Worm (Caenorhabditis elegans) whole organism, L4/young adult: Measurements from ENCODE around the gene pbs-6.

Experiments
- W03F9.2 ChIP-seq: fragments of 150-350 bp; optimal IDR thresholded peaks from 2 replicates; lab custom pipeline; 2014; ENCODE audit warnings: missing biosample characterization, missing genetic modification characterization
- dao-5 ChIP-seq: sonication (generic microtip); optimal IDR thresholded peaks from 2 replicates; lab custom pipeline; 2016; ENCODE audit warnings: missing genotype, missing genetic modification characterization, moderate library complexity, missing compliant biosample characterization
- him-1 ChIP-seq: sonication (generic microtip); optimal IDR thresholded peaks from 2 replicates; lab custom pipeline; 2016; ENCODE audit warnings: missing genotype, missing genetic modification reagents, missing genetic modification characterization, missing compliant biosample characterization

Gene pbs-6

DNA sequence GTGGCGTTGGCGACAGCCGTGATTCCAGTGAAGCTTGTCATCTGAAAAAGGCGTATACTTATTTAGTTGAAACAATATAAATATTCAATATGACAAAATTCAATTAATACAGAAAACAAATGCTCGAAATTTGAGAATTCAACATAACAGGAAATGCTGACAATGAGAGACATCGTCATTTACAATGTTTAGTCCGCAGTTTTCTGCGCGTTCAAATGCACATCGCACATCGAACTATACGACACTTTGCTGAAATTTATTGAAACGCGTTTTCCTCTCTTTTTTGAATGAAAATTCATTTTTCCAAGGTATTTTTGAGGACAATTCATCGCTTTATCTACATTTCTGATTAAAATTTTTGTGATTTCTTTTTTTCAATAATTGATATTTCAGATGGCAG, at the start of gene pbs-6, which contains the start of gene cids-1:
TSS of gene pbs-6 (minus strand) at position 41 of the 400 bp plus-strand sequence.
TSS of gene cids-1 (plus strand) at position 394 of the 400 bp plus-strand sequence.
- TF ChIP-seq him-1 (tag; lab: Kevin White, UChicago) = no peak
- TF ChIP-seq dao-5 = no peak
- no peak for TF ChIP-seq W03F9.2 (tag; lab: Kevin White, UChicago)

DNA sequence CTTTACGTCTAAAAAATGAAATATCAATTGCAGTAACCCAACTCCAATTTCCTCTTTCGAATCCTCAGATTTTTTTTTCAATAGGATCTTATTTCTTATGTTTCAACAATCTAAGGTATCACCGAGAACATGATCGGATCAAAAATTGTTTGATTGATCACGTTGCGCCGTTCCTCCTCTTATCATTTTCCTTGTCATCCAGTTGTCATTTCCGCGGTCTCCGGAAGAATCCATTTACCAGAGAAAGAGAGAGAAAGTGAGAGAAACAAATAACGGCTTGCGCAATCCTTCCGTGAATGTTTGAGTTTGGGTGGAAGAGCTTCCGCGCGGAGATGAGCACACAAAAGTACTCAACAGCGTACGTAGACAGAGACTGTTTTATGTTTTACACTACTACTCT, 49.4 kb upstream of the pbs-6 start:
- TF ChIP-seq him-1 (tag; lab: Kevin White, UChicago) (no peak), dao-5 (no peak), W03F9.2 (tag; lab: Kevin White, UChicago) (no peak)

DNA sequence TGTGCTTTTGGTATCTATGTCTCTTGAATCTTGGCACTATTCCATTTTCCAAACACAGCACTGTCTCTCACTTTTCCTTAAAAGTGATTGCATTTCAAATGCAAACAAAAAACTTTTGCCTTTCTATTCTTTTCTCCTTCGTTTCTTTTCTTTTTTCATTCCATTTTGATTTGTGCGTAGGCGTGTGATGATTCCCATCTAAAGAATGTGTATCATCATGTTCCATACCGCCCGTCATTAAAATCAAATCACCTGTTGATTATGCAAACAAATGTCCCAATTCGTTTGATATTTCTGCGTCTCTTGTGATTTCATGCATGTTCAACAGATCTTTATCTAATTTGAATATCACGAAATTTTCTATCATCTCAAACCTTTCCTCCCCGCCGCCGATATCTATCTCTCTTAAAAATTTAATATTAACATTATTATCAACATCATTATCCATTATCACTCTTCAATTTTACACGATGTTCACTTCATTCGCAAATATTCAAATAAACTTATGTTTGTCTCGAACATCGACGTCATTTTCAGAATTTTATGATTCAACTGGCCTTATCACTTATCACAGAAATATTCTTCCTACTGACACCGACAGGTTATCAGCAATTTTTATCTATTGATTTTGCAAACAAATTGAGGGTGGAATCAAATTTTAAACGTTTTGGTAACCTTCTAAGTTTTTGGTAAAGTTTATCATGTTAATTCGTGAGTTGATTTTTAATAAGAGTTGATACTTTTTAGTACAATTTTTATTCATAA, 47.6 kb upstream of the pbs-6 start:
- no peak for TF ChIP-seq him-1 (tag; lab: Kevin White, UChicago)
- TF ChIP-seq W03F9.2 (tag; lab: Kevin White, UChicago) = no peak
- no peak for TF ChIP-seq dao-5

DNA sequence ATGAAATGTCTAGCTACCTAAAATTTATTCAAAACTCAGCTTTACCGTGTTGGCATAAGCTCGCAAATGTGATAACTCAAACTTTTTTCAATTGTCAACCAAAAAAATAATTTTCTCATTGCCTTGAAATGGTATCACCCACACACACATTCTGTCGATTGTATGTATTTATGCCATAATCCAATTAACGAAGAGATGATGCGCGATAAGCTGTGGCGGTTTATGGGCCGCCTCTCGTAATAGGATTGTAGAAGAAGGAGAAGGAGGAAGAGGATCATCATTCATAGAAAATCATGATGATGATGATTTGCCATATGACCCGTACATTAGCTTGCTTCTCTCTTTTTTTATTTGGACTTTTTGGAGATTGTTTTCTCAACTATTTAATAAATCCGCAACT, 45.3 kb upstream of the pbs-6 start:
- TF ChIP-seq him-1 (tag; lab: Kevin White, UChicago) (no peak), dao-5 (no peak), W03F9.2 (tag; lab: Kevin White, UChicago) (no peak)

DNA sequence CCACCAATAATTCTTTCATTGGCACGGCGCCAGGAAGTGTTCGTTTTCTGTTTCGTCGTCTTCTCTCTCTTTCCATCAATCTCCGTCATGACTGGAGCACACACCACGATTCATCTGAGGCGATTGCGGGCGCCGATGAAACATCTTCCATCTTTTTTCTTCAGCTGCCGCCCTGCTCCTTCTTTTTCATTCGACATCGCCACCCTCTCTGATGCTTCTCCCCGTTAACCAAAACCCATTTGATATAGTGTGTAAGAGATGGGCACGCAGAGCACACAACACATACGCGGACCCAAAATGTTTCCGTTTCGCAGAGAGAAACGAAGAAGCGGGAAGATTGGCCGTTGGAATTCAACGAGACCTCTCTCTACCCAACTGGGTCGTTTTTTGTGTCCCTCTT, 43.6 kb upstream of the pbs-6 start:
- no peak for TF ChIP-seq dao-5
- no peak for TF ChIP-seq him-1 (tag; lab: Kevin White, UChicago)
- TF ChIP-seq W03F9.2 (tag; lab: Kevin White, UChicago) = no peak

DNA sequence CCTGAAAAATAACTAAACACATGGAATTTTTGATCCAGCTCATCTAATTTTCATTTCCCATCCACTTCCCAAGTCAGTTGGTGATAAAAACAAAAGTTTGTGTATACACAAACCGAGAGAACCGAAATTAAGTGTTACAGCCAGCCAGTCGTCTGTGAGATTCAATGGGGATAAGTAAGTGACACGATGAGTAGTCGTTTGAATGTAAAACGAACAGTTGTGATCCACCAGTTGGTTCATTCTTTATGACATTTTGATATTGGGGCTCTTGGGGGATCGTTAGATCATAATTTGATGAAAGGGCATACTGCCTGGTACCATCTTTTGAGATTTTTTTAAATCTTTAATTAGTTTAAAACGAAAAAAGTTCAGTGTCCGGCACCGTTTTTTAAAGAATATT, 42.9 kb upstream of the pbs-6 start:
- TF ChIP-seq W03F9.2 (tag; lab: Kevin White, UChicago) (no peak), dao-5 (no peak)

DNA sequence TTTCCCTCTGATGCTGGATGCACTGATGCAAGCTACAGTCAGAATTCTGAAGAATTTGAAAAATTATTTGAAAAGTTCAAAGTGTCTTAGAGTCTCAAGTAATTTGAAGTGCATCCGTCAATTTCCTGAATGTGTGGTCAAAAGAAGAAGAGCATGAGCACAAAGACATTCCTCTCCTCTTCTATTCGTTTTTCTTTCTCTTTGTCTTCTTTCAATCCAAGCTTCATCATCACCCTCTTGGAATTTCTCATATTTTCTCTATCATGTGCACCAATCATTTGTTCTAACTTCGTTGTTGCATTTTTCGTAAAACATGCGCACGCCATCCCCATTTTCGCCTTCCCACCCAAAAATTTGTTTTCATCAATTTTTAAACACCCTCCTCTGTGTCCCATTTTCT, 42.1 kb upstream of the pbs-6 start:
- TF ChIP-seq him-1 (tag; lab: Kevin White, UChicago) (no peak), W03F9.2 (tag; lab: Kevin White, UChicago) (no peak), dao-5 (no peak)

DNA sequence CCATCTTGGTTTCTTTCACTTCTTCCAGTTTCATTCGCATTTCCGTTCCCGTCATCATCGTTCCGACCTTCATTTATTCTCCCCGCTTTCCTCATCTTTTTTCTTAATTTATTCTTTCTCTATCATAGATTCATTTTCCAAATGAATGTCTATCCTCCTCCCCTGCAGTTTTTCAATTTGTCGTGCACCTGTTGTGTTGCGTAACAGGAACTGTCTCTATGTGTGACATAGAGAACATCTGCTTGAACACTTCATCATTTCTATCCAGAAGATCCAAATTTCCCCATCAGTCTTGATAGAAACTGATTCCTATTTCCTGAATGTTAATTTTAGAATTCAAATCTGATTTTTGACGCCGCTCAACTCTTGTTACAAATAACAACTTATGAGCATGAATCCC, 39.6 kb upstream of the pbs-6 start:
- TF ChIP-seq dao-5 (no peak), W03F9.2 (tag; lab: Kevin White, UChicago) (no peak), him-1 (tag; lab: Kevin White, UChicago) (no peak)

DNA sequence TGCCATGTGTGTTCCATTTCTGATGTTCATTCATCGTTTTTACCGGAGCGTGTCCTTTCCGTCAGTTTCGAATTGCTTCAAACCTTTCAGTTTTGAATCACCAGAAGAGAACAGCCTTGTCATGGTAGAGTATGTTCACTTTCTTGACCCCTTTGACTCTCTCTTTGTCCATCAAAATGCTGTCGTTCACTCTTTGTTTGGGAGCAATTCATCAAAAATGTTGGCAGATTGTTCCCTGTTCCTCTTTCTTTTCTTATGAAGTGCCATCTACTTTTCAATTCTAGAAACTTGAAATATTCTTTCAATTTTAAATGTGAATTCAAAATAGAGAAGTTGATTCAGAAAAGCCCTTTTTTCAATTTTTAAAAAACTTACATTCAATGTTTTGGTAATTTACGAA, 37.4 kb upstream of the pbs-6 start:
- TF ChIP-seq him-1 (tag; lab: Kevin White, UChicago) (no peak), W03F9.2 (tag; lab: Kevin White, UChicago) (no peak), dao-5 (no peak)

DNA sequence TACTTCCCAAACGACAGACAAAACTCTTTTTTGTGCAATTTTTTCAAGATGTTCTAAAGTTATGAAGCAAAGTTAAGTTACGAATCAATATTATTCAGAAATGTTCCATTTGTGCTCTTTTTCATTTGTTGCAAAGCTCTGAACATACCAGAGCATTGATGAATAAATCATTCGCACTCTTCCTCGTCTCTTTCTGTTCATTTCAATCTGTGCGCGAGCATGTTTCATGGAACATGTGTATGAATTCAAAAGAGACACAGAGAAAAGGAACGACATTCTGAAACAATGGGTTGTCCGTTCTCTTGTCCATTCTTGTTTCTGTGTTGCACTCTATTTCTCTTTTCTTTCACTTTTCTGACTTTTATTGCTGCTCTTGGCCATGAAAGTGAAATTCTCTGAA, 36.5 kb upstream of the pbs-6 start:
- TF ChIP-seq dao-5 = no peak
- TF ChIP-seq W03F9.2 (tag; lab: Kevin White, UChicago) = no peak
- no peak for TF ChIP-seq him-1 (tag; lab: Kevin White, UChicago)

DNA sequence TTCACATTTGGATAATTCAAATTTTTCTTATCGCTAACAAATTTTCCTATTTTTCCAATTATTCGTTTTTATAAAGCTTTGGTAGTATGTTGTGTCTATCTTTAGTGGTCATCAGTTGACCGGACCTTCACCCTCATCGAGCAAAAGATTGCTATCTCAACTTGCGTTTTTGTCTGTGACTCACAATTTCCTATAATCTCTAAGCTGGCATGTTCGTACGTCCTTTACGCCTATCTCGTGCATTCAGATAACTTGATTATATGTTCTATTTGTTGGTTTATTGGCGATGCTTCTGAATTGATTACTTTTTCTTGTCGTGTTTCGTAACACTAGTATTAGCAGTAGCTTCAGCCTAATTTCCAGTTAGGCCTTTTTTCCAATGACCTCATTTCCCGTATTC, 35.7 kb upstream of the pbs-6 start:
- no peak for TF ChIP-seq dao-5
- TF ChIP-seq him-1 (tag; lab: Kevin White, UChicago) = no peak
- no peak for TF ChIP-seq W03F9.2 (tag; lab: Kevin White, UChicago)

DNA sequence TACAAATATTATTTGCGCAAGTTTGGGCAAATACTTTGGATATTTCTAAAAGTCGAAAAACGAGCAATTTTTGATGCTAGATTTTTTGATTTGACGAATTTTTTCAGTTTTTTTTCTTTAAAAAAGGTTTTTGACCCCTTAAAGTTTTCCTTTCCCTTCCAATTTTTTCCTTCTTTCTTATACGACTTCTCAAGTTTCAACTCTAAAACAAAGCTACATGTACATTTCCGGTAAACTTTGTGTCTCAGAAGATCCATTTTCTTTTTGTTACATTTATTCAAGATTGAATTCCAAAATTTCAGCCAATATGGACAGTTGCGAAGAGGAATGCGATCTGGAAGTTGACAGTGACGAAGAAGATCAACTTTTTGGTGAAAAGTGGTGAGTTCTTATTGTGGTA, 34.9 kb upstream of the pbs-6 start, which contains the start of gene mig-10:
TSS of gene mig-10 (plus strand) at position 301 of the 400 bp plus-strand sequence.
- no peak for TF ChIP-seq him-1 (tag; lab: Kevin White, UChicago)
- no peak for TF ChIP-seq dao-5
- no peak for TF ChIP-seq W03F9.2 (tag; lab: Kevin White, UChicago)

DNA sequence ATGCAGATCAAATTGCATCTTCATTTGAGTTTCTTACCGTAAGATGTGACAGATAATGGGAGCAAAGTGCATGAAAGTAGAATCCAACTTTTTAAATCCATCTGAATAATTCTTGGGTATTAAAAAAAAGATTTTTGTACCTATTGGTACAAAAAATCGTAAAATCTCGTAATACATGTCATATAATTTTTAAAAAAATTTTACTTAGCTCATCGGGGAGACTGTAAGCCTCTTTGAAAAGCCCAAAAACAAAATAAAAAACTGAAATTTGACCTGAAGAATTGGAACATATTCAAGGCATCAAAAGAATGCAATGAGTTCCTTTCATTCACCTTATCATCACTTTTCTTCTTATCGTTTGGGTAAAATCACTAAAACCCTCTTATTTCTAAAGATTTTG, 32.0 kb upstream of the pbs-6 start, which contains the start of gene clec-160:
TSS of gene clec-160 (minus strand) at position 101 of the 400 bp plus-strand sequence.
- TF ChIP-seq him-1 (tag; lab: Kevin White, UChicago) = no peak
- TF ChIP-seq dao-5 = no peak
- no peak for TF ChIP-seq W03F9.2 (tag; lab: Kevin White, UChicago)

DNA sequence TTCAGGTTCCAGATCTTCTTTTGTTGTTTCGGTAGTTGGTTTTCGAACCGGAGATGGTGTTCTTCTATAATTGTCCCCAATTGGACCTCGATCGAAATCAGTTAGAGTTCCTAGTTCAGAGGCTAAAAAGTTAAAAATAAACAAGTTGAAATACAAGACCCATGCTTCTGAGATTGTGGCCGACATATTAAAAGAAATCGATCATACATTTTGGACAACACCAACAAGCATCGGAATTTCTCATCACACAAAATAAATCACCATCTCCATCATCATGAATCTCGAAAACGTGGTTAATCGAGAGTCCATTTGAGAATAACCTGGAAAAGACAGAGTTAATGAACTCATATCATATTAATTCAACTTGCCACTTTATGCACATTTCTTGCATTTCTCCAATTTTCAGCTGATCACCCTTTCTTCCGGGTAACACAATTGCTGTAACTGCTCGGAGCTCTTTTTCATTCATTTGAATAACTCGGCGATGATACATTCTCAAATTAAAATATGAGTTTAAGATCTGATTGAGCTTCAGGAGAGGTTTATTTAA, 27.9 kb upstream of the pbs-6 start, which contains the start of the genes mps-4 and F09G8.10:
TSS of gene mps-4 (minus strand) at position 101 of the 550 bp plus-strand sequence.
TSS of gene F09G8.10 (minus strand) at position 500 of the 550 bp plus-strand sequence.
- TF ChIP-seq dao-5 (no peak), him-1 (tag; lab: Kevin White, UChicago) (no peak), W03F9.2 (tag; lab: Kevin White, UChicago) (no peak)
